Worm (Caenorhabditis elegans) whole organism, midembryonic: ENCODE data around the gene unc-39.
A peak's percentile ranks its signal among the peaks of the same experiment; 100 is the strongest.

Source experiments
- T22C8.4 ChIP-seq: fragments of 200-800 bp; sonication (Bioruptor generic); IDR thresholded peaks from 2 replicates; pipeline ENCODE4 v1.3.6; 2022; ENCODE audit warnings: missing genetic modification characterization, missing compliant biosample characterization
- cog-1 ChIP-seq: sonication (generic microtip); optimal IDR thresholded peaks from 2 replicates; lab custom pipeline; 2016; ENCODE audit warnings: missing genetic modification characterization, missing compliant biosample characterization
- flt-1 ChIP-seq: fragments of 200-800 bp; sonication (Bioruptor generic); IDR thresholded peaks from 2 replicates; pipeline ENCODE4 v1.3.6; 2022; ENCODE audit warnings: missing genetic modification characterization, missing compliant biosample characterization
- klf-2 ChIP-seq: fragments of 200-800 bp; sonication (Bioruptor generic); conservative IDR thresholded peaks from 2 replicates; pipeline ENCODE4 v1.3.6; 2022; ENCODE audit warnings: missing genetic modification reagents, missing genetic modification characterization, missing compliant biosample characterization
- med-1 ChIP-seq: sonication (generic microtip); optimal IDR thresholded peaks from 2 replicates; lab custom pipeline; 2017; ENCODE audit warnings: missing genetic modification characterization, mild to moderate bottlenecking, missing compliant biosample characterization, antibody characterized with exemption, missing genetic modification reagents; ENCODE audit not compliant: insufficient read depth
- ref-1 ChIP-seq: fragments of 200-800 bp; sonication (Bioruptor generic); conservative IDR thresholded peaks from 2 replicates; pipeline ENCODE4 v1.3.6; 2022; ENCODE audit warnings: missing genetic modification reagents, missing genetic modification characterization, missing compliant biosample characterization
- tab-1 ChIP-seq: fragments of 200-800 bp; sonication (Bioruptor generic); IDR thresholded peaks from 2 replicates; pipeline ENCODE4 v1.3.6; 2022; ENCODE audit warnings: missing genetic modification characterization, missing compliant biosample characterization
- ztf-23 ChIP-seq: fragments of 200-800 bp; sonication (Bioruptor generic); IDR thresholded peaks from 2 replicates; pipeline ENCODE4 v1.3.6; 2022; ENCODE audit warnings: missing genetic modification reagents, missing genetic modification characterization, missing compliant biosample characterization
- ztf-29 ChIP-seq: fragments of 200-800 bp; sonication (Bioruptor generic); IDR thresholded peaks from 2 replicates; pipeline ENCODE4 v1.3.6; 2022; ENCODE audit warnings: missing genetic modification reagents, missing genetic modification characterization, missing compliant biosample characterization

unc-39 gene

DNA sequence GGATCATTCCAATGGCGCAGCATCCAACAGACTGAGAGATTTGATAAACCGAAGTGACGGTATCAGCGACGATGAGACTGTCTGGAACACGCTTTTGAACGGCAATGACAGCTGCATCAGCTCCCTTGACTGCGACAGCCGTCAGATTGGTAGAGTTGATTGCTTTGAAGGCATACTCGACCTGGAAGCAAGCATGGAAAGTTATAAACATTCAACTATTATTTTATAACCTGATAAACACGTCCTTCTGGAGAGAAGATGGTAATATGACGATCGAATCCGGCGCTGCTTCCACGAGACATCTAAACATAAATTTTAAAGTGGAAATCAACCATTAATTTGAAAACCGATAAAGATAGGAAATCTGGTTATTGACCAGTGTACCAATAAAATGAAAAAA is 49.4 kb downstream of the unc-39 start, which contains the start of gene pas-1:
Gene pas-1 (minus strand): TSS at position 302 of the 400 bp plus-strand sequence.
- TF ChIP-seq flt-1 (GFP tag; lab: Robert Waterston, UW) (no peak), med-1 (GFP tag; lab: Kevin White, UChicago) (no peak), ztf-29 (GFP tag; lab: Robert Waterston, UW) (no peak), ztf-23 (GFP tag; lab: Robert Waterston, UW) (no peak), tab-1 (GFP tag; lab: Robert Waterston, UW) (no peak), T22C8.4 (GFP tag; lab: Robert Waterston, UW) (no peak), ref-1 (GFP tag; lab: Robert Waterston, UW) (no peak), cog-1 (tag; lab: Kevin White, UChicago) (no peak), klf-2 (GFP tag; lab: Robert Waterston, UW) (no peak)

DNA sequence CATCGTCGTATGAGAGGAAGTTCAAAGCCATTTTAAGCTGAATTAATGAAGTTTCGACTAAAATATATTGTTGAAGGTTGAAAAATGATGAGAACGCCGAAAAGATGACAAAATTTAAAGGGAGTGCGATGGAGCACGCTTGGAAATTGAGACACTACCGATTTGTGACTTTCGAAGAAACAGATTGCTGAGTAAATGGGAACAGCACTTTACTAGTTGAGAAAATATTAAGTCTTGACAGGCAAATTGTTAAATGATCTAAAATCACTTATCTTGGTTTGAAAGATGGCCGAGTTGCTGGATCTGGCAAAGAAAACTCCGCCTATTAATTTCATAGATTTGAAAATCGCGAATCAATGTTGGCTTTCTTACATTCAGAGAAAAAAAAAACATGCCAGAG is 50.4 kb downstream of the unc-39 start, which contains the start of gene rpoa-12:
Gene rpoa-12 (minus strand): TSS at position 37 of the 400 bp plus-strand sequence.
- TF ChIP-seq med-1 (GFP tag; lab: Kevin White, UChicago) (no peak), klf-2 (GFP tag; lab: Robert Waterston, UW) (no peak), ref-1 (GFP tag; lab: Robert Waterston, UW) (no peak), ztf-29 (GFP tag; lab: Robert Waterston, UW) (no peak), flt-1 (GFP tag; lab: Robert Waterston, UW) (no peak), cog-1 (tag; lab: Kevin White, UChicago) (no peak), T22C8.4 (GFP tag; lab: Robert Waterston, UW) (no peak), ztf-23 (GFP tag; lab: Robert Waterston, UW) (no peak), tab-1 (GFP tag; lab: Robert Waterston, UW) (no peak)

DNA sequence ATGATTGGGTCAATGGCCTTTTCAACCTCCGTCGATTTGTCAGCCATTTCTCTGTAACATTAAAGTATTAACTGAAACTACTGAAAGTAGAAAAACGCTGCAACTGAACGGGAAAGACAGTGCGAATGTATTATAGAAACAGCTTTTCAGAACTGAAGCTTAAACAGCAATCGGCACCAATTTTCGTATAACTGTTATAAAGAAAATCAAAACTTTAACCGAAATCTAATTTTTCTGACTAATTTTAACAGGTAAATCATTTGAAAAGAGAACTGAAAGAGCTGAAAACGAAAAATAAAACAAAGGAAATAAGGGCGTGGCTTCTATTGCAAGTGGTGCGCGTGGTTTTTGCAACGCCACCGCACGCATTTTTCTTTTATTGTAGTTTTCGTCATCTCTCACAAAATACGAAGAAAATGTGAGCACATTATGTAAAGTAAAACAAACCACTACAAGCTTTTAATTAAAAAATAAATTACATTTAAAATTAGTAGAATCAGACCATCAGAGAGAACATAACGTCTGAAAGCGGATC is 52.2 kb downstream of the unc-39 start, which contains the start of gene rrsr-1:
Gene rrsr-1 (minus strand): TSS at position 51 of the 535 bp plus-strand sequence.
- TF ChIP-seq klf-2 (GFP tag; lab: Robert Waterston, UW) (no peak), ref-1 (GFP tag; lab: Robert Waterston, UW) (no peak), ztf-29 (GFP tag; lab: Robert Waterston, UW) (no peak), tab-1 (GFP tag; lab: Robert Waterston, UW) (peak; percentile 54; the same call in 1 of the 2 replicates), med-1 (GFP tag; lab: Kevin White, UChicago) (peak; percentile 65), cog-1 (tag; lab: Kevin White, UChicago) (no peak), flt-1 (GFP tag; lab: Robert Waterston, UW) (0 out of 2 replicates have a peak, but pooled peaks have one; percentile 41), T22C8.4 (GFP tag; lab: Robert Waterston, UW) (no peak), ztf-23 (GFP tag; lab: Robert Waterston, UW) (peak; percentile 68; the same call in 1 of the 2 replicates)
